Worm (Caenorhabditis elegans) whole organism, L1 larva: ENCODE results near the gene str-253.

Experiments
- C04F5.9 ChIP-seq: sonication (generic microtip); optimal IDR thresholded peaks from 2 replicates; lab custom pipeline; 2016; ENCODE audit warnings: missing genetic modification characterization, missing compliant biosample characterization
- Y116A8C.19 ChIP-seq: sonication (generic microtip); optimal IDR thresholded peaks from 2 replicates; lab custom pipeline; 2016; ENCODE audit warnings: missing compliant biosample characterization, missing genetic modification characterization, borderline replicate concordance
- aha-1 ChIP-seq: fragments of 150-350 bp; optimal IDR thresholded peaks from 2 replicates; lab custom pipeline; 2014; ENCODE audit warnings: missing biosample characterization, missing genetic modification characterization
- aly-2 ChIP-seq: fragments of 150-350 bp; optimal IDR thresholded peaks from 2 replicates; lab custom pipeline; 2014; ENCODE audit warnings: missing biosample characterization, missing genetic modification characterization
- ama-1 ChIP-seq: fragments of 150-350 bp; optimal IDR thresholded peaks from 2 replicates; lab custom pipeline; 2014
- blmp-1 ChIP-seq: fragments of 150-350 bp; optimal IDR thresholded peaks from 2 replicates; lab custom pipeline; 2014; ENCODE audit warnings: missing biosample characterization, missing genetic modification characterization
- ceh-90 ChIP-seq: sonication (generic microtip); optimal IDR thresholded peaks from 2 replicates; lab custom pipeline; 2016; ENCODE audit warnings: missing genetic modification characterization, missing compliant biosample characterization
- ces-1 ChIP-seq: fragments of 150-350 bp; optimal IDR thresholded peaks from 2 replicates; lab custom pipeline; 2014; ENCODE audit warnings: missing biosample characterization, missing genetic modification reagents, missing genetic modification characterization
- dpl-1 ChIP-seq, 3 experiments: fragments of 150-350 bp in 2 of 3; sonication (generic microtip) in 1 of 3; optimal IDR thresholded peaks; 2 replicates each; lab custom pipeline; 2014 to 2017; ENCODE audit warnings: missing biosample characterization in 3 of 3, missing genetic modification characterization in 3 of 3, missing genetic modification reagents in 3 of 3
- dsc-1 ChIP-seq: sonication (generic microtip); optimal IDR thresholded peaks from 2 replicates; lab custom pipeline; 2016; ENCODE audit warnings: mild to moderate bottlenecking, missing genetic modification characterization, missing compliant biosample characterization
- efl-1 ChIP-seq, 4 experiments: fragments of 150-350 bp; optimal IDR thresholded peaks in 3 of 4; peaks in 1 of 4; 1 replicate in 1 of 4; 2 replicates in 3 of 4; lab custom pipeline; 2014; ENCODE audit warnings: missing biosample characterization in 2 of 4, missing genetic modification characterization in 2 of 4, missing genetic modification reagents in 2 of 4
- egl-13 ChIP-seq: sonication (generic microtip); optimal IDR thresholded peaks from 2 replicates; lab custom pipeline; 2016; ENCODE audit warnings: missing genotype, missing genetic modification reagents, missing genetic modification characterization, missing compliant biosample characterization
- egl-27 ChIP-seq, 2 experiments: fragments of 150-350 bp in 1 of 2; sonication (generic microtip); optimal IDR thresholded peaks; 3 replicates each; lab custom pipeline; 2017 to 2018; ENCODE audit warnings: missing biosample characterization in 2 of 2, missing genetic modification characterization in 2 of 2, missing genetic modification reagents in 2 of 2
- elt-2 ChIP-seq: sonication (generic microtip); optimal IDR thresholded peaks from 2 replicates; lab custom pipeline; 2016; ENCODE audit warnings: missing genetic modification characterization, mild to moderate bottlenecking, inconsistent platforms, missing compliant biosample characterization, missing genetic modification reagents
- ets-5 ChIP-seq: fragments of 200-800 bp; sonication (Bioruptor generic); IDR thresholded peaks from 2 replicates; pipeline ENCODE4 v1.3.6; 2022; ENCODE audit warnings: missing genetic modification characterization, missing compliant biosample characterization
- fkh-10 ChIP-seq: sonication (generic microtip); optimal IDR thresholded peaks from 2 replicates; lab custom pipeline; 2017; ENCODE audit warnings: missing biosample characterization, missing genetic modification reagents, missing genetic modification characterization
- fkh-8 ChIP-seq: sonication (generic microtip); optimal IDR thresholded peaks from 2 replicates; lab custom pipeline; 2016; ENCODE audit warnings: mild to moderate bottlenecking, missing genetic modification characterization, missing compliant biosample characterization
- fos-1 ChIP-seq: fragments of 150-350 bp; optimal IDR thresholded peaks from 2 replicates; lab custom pipeline; 2014; ENCODE audit warnings: missing biosample characterization, missing genetic modification characterization
- grh-1 ChIP-seq: fragments of 200-800 bp; sonication (Bioruptor generic); IDR thresholded peaks from 2 replicates; pipeline ENCODE4 v1.3.6; 2022; ENCODE audit warnings: missing genetic modification reagents, missing genetic modification characterization, missing compliant biosample characterization
- hlh-17 ChIP-seq: fragments of 200-800 bp; sonication (Bioruptor generic); optimal IDR thresholded peaks from 2 replicates; lab custom pipeline; 2018; ENCODE audit warnings: missing genetic modification characterization, mild to moderate bottlenecking, missing compliant biosample characterization, moderate library complexity, borderline replicate concordance
- hlh-4 ChIP-seq: sonication (generic microtip); optimal IDR thresholded peaks from 2 replicates; lab custom pipeline; 2016; ENCODE audit warnings: mild to moderate bottlenecking, missing genetic modification characterization, missing compliant biosample characterization
- hpl-2 ChIP-seq: fragments of 150-350 bp; optimal IDR thresholded peaks from 2 replicates; lab custom pipeline; 2014; ENCODE audit warnings: missing biosample characterization, missing genetic modification reagents, missing genetic modification characterization
- irx-1 ChIP-seq: sonication (generic microtip); optimal IDR thresholded peaks from 2 replicates; lab custom pipeline; 2016; ENCODE audit warnings: missing genetic modification characterization, missing compliant biosample characterization
- isw-1 ChIP-seq: fragments of 200-800 bp; sonication (Bioruptor generic); IDR thresholded peaks from 2 replicates; pipeline ENCODE4 v1.3.6; 2022; ENCODE audit warnings: missing genetic modification characterization, missing compliant biosample characterization
- jun-1 ChIP-seq: fragments of 150-350 bp; optimal IDR thresholded peaks from 2 replicates; lab custom pipeline; 2014; ENCODE audit warnings: missing biosample characterization, missing genetic modification reagents, missing genetic modification characterization
- lin-13 ChIP-seq: fragments of 150-350 bp; optimal IDR thresholded peaks from 2 replicates; lab custom pipeline; 2014; ENCODE audit warnings: missing biosample characterization, missing genetic modification reagents, missing genetic modification characterization
- lin-14 ChIP-seq: fragments of 200-800 bp; sonication (Bioruptor generic); optimal IDR thresholded peaks from 2 replicates; lab custom pipeline; 2018; ENCODE audit warnings: mild to moderate bottlenecking, missing genetic modification characterization, moderate library complexity, missing compliant biosample characterization
- lin-15B ChIP-seq: fragments of 150-350 bp; sonication (generic microtip); optimal IDR thresholded peaks from 3 replicates; lab custom pipeline; 2014; ENCODE audit warnings: missing biosample characterization, missing genetic modification characterization
- lin-35 ChIP-seq, 2 experiments: fragments of 150-350 bp; optimal IDR thresholded peaks; 2 replicates each; lab custom pipeline; 2014; ENCODE audit warnings: missing biosample characterization in 2 of 2, missing genetic modification characterization in 2 of 2, missing genetic modification reagents in 2 of 2
- lin-39 ChIP-seq: fragments of 150-350 bp; optimal IDR thresholded peaks from 2 replicates; lab custom pipeline; 2014; ENCODE audit warnings: missing biosample characterization, missing genetic modification reagents, missing genetic modification characterization
- mep-1 ChIP-seq: fragments of 150-350 bp; optimal IDR thresholded peaks from 2 replicates; lab custom pipeline; 2014; ENCODE audit warnings: missing biosample characterization, missing genetic modification characterization
- nhr-11 ChIP-seq: fragments of 150-350 bp; optimal IDR thresholded peaks from 2 replicates; lab custom pipeline; 2014; ENCODE audit warnings: missing biosample characterization, missing genetic modification characterization
- nhr-19 ChIP-seq: fragments of 200-800 bp; sonication (Bioruptor generic); conservative IDR thresholded peaks from 2 replicates; pipeline ENCODE4 v1.3.6; 2022; ENCODE audit warnings: missing genetic modification characterization, missing compliant biosample characterization
- nhr-20 ChIP-seq: sonication (generic microtip); optimal IDR thresholded peaks from 2 replicates; lab custom pipeline; 2016; ENCODE audit warnings: mild to moderate bottlenecking, missing genetic modification characterization, missing compliant biosample characterization
- nhr-237 ChIP-seq: fragments of 150-350 bp; optimal IDR thresholded peaks from 2 replicates; lab custom pipeline; 2014; ENCODE audit warnings: missing biosample characterization, missing genetic modification characterization
- nhr-47 ChIP-seq: sonication (generic microtip); optimal IDR thresholded peaks from 2 replicates; lab custom pipeline; 2016; ENCODE audit warnings: mild to moderate bottlenecking, missing genetic modification characterization, moderate library complexity, missing compliant biosample characterization
- nhr-71 ChIP-seq: sonication (generic microtip); optimal IDR thresholded peaks from 2 replicates; lab custom pipeline; 2016; ENCODE audit warnings: mild to moderate bottlenecking, missing genetic modification characterization, moderate library complexity, missing compliant biosample characterization
- nhr-76 ChIP-seq: sonication (generic microtip); optimal IDR thresholded peaks from 2 replicates; lab custom pipeline; 2017; ENCODE audit warnings: missing biosample characterization, missing genetic modification characterization
- nhr-84 ChIP-seq: sonication (generic microtip); optimal IDR thresholded peaks from 2 replicates; lab custom pipeline; 2017; ENCODE audit warnings: missing biosample characterization, missing genetic modification characterization
- nhr-85 ChIP-seq: sonication (generic microtip); peaks from one replicate; lab custom pipeline; 2016; ENCODE audit warnings: missing genetic modification characterization, inconsistent platforms, missing compliant biosample characterization
- rnt-1 ChIP-seq: sonication (generic microtip); optimal IDR thresholded peaks from 2 replicates; lab custom pipeline; 2016; ENCODE audit warnings: mild to moderate bottlenecking, missing genetic modification characterization, moderate library complexity, missing compliant biosample characterization
- skn-1 ChIP-seq: fragments of 150-350 bp; optimal IDR thresholded peaks from 2 replicates; lab custom pipeline; 2014; ENCODE audit warnings: missing biosample characterization, missing genetic modification characterization
- snpc-4 ChIP-seq: fragments of 150-350 bp; optimal IDR thresholded peaks from 2 replicates; lab custom pipeline; 2014; ENCODE audit warnings: missing biosample characterization, missing genetic modification characterization
- snu-23 ChIP-seq: sonication (generic microtip); optimal IDR thresholded peaks from 2 replicates; lab custom pipeline; 2016; ENCODE audit warnings: missing genetic modification characterization, missing compliant biosample characterization
- sox-4 ChIP-seq: sonication (generic microtip); optimal IDR thresholded peaks from 2 replicates; lab custom pipeline; 2016; ENCODE audit warnings: missing genetic modification characterization, missing compliant biosample characterization
- sup-37 ChIP-seq: fragments of 200-800 bp; sonication (Bioruptor generic); optimal IDR thresholded peaks from 2 replicates; lab custom pipeline; 2018; ENCODE audit warnings: mild to moderate bottlenecking, missing genetic modification characterization, missing compliant biosample characterization
- tbx-2 ChIP-seq: sonication (generic microtip); optimal IDR thresholded peaks from 2 replicates; lab custom pipeline; 2016; ENCODE audit warnings: missing genetic modification characterization, missing compliant biosample characterization
- tlp-1 ChIP-seq: fragments of 150-350 bp; optimal IDR thresholded peaks from 2 replicates; lab custom pipeline; 2014; ENCODE audit warnings: missing biosample characterization, missing genetic modification characterization
- unc-130 ChIP-seq: fragments of 150-350 bp; optimal IDR thresholded peaks from 2 replicates; lab custom pipeline; 2017; ENCODE audit warnings: missing biosample characterization, missing genetic modification characterization, inconsistent platforms
- unc-62 ChIP-seq: fragments of 150-350 bp; optimal IDR thresholded peaks from 2 replicates; lab custom pipeline; 2014; ENCODE audit warnings: missing biosample characterization, missing genetic modification reagents, missing genetic modification characterization
- unc-86 ChIP-seq: sonication (generic microtip); optimal IDR thresholded peaks from 2 replicates; lab custom pipeline; 2016; ENCODE audit warnings: missing genetic modification characterization, missing compliant biosample characterization
- vab-15 ChIP-seq: sonication (generic microtip); optimal IDR thresholded peaks from 2 replicates; lab custom pipeline; 2017; ENCODE audit warnings: missing genotype, mild to moderate bottlenecking, missing genetic modification characterization, missing compliant biosample characterization
- zag-1 ChIP-seq: fragments of 150-350 bp; optimal IDR thresholded peaks from 2 replicates; lab custom pipeline; 2014; ENCODE audit warnings: missing biosample characterization, missing genetic modification characterization
- zip-4 ChIP-seq: fragments of 200-800 bp; sonication (Bioruptor generic); optimal IDR thresholded peaks from 2 replicates; lab custom pipeline; 2018; ENCODE audit warnings: mild to moderate bottlenecking, missing genetic modification characterization, moderate library complexity, missing compliant biosample characterization

Gene str-253

ce11 chrV:2278052-2278451, 23.6 kb upstream of the str-253 start, which contains the start of gene nhr-59:
nhr-59 (minus strand) TSS chrV:2278265.
- peak; percentile 0 for TF ChIP-seq mep-1 (tag; lab: Kevin White, UChicago)
- no peak for TF ChIP-seq nhr-237 (tag; lab: Kevin White, UChicago)
- TF ChIP-seq aly-2 = peak; percentile 15
- peak in 1 of 2 experiments; percentile 7 for TF ChIP-seq efl-1 (optimal IDR thresholded peaks at IDR 0.05; lab: Kevin White, UChicago)
- no peak for TF ChIP-seq efl-1 (GFP tag; optimal IDR thresholded peaks at IDR 0.05 in 1 of 2; lab: Kevin White, UChicago)
- TF ChIP-seq grh-1 (GFP tag; lab: Robert Waterston, UW) = no peak
- TF ChIP-seq nhr-71 (tag; lab: Kevin White, UChicago) = peak; percentile 22
- TF ChIP-seq hlh-17 = no peak
- no peak for TF ChIP-seq lin-15B (tag; lab: Kevin White, UChicago)
- no peak for TF ChIP-seq ets-5 (GFP tag; lab: Robert Waterston, UW)
- TF ChIP-seq nhr-76 (tag; lab: Kevin White, UChicago) = no peak
- no peak for TF ChIP-seq tlp-1 (tag; lab: Kevin White, UChicago)
- no peak for TF ChIP-seq egl-13 (tag; lab: Kevin White, UChicago)
- TF ChIP-seq nhr-19 (GFP tag; lab: Robert Waterston, UW) = no peak
- peak; percentile 68 for TF ChIP-seq lin-14 (GFP tag; lab: Kevin White, UChicago)
- no peak for TF ChIP-seq sox-4
- no peak for TF ChIP-seq lin-13
- TF ChIP-seq lin-35 (GFP tag; optimal IDR thresholded peaks at IDR 0.05; lab: Kevin White, UChicago) = peak in 1 of 2 experiments; percentile 56
- TF ChIP-seq nhr-85 (tag; lab: Kevin White, UChicago) = no peak
- TF ChIP-seq isw-1 (GFP tag; lab: Robert Waterston, UW) = no peak
- no peak for TF ChIP-seq unc-62 (GFP tag; lab: Kevin White, UChicago)
- TF ChIP-seq aha-1 (tag; lab: Kevin White, UChicago) = no peak
- TF ChIP-seq rnt-1 (tag; lab: Kevin White, UChicago) = no peak
- TF ChIP-seq fos-1 = no peak
- TF ChIP-seq fkh-8 (tag; lab: Kevin White, UChicago) = no peak
- TF ChIP-seq ama-1 (lab: Kevin White, UChicago) = no peak
- TF ChIP-seq dpl-1 (GFP tag; optimal IDR thresholded peaks at IDR 0.05; lab: Kevin White, UChicago) = peak in 1 of 3 experiments; percentile 11
- TF ChIP-seq nhr-20 = peak; percentile 53
- no peak for TF ChIP-seq dsc-1 (tag; lab: Kevin White, UChicago)
- no peak for TF ChIP-seq snpc-4 (tag; lab: Kevin White, UChicago)
- no peak for TF ChIP-seq fkh-10 (GFP tag; lab: Kevin White, UChicago)
- TF ChIP-seq unc-86 (tag; lab: Kevin White, UChicago) = no peak
- TF ChIP-seq egl-27 (tag; optimal IDR thresholded peaks at IDR 0.05; lab: Kevin White, UChicago) = no peak
- no peak for TF ChIP-seq zip-4
- TF ChIP-seq, all 84 proteins: peak for 8

DNA sequence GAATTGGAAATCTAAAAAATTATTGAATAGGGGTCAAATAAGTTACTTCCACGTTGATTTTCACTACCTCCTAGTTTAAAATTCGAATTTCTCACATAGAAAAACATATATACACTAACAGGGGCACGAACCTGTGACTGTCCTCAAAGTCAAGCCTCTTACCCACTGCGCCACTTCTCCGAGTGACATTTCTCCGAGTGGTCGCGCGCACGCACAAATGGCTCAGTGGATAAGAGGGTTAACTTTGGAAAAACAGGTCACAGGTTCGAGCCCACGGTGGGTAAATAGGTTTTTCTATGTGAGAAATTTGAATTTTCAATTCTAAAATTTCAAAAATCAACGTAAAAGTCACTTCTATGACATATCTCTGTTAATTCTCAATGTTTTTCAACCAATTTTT, 22.9 kb upstream of the str-253 start:
- TF ChIP-seq skn-1 (tag; lab: Kevin White, UChicago) (no peak), zag-1 (tag; lab: Kevin White, UChicago) (no peak), lin-39 (tag; lab: Kevin White, UChicago) (no peak), elt-2 (tag; lab: Kevin White, UChicago) (no peak), blmp-1 (tag; lab: Kevin White, UChicago) (no peak), Y116A8C.19 (tag; lab: Kevin White, UChicago) (no peak), snu-23 (GFP tag; lab: Kevin White, UChicago) (peak; percentile 19), ces-1 (GFP tag; lab: Kevin White, UChicago) (no peak), nhr-11 (tag; lab: Kevin White, UChicago) (no peak), hpl-2 (GFP tag; lab: Kevin White, UChicago) (no peak), C04F5.9 (tag; lab: Kevin White, UChicago) (no peak), mep-1 (tag; lab: Kevin White, UChicago) (no peak), hlh-4 (tag; lab: Kevin White, UChicago) (no peak), vab-15 (no peak), nhr-47 (tag; lab: Kevin White, UChicago) (no peak), isw-1 (GFP tag; lab: Robert Waterston, UW) (no peak), unc-130 (tag; lab: Kevin White, UChicago) (no peak), ceh-90 (no peak), irx-1 (tag; lab: Kevin White, UChicago) (no peak), jun-1 (no peak), sup-37 (GFP tag; lab: Kevin White, UChicago) (no peak), nhr-84 (tag; lab: Kevin White, UChicago) (no peak), tbx-2 (tag; lab: Kevin White, UChicago) (no peak), nhr-237 (tag; lab: Kevin White, UChicago) (no peak)
